Fruit fly (Drosophila melanogaster): ENCODE measurements around the gene Bsg.

dm6 chr2L:8133772-8134386, 50.7 kb downstream of the Bsg start:
- TF ChIP-seq h (optimal IDR thresholded peaks at IDR 0.05) (no peak), psq (optimal IDR thresholded peaks at IDR 0.05) (no peak), ttk (optimal IDR thresholded peaks at IDR 0.05) (no peak), Sin3A (optimal IDR thresholded peaks at IDR 0.05) (no peak), insv (optimal IDR thresholded peaks at IDR 0.05) (no peak), Myc (optimal IDR thresholded peaks at IDR 0.05) (no peak)
